Fruit fly (Drosophila melanogaster): Measurements from ENCODE around the gene CG6951.

DNA sequence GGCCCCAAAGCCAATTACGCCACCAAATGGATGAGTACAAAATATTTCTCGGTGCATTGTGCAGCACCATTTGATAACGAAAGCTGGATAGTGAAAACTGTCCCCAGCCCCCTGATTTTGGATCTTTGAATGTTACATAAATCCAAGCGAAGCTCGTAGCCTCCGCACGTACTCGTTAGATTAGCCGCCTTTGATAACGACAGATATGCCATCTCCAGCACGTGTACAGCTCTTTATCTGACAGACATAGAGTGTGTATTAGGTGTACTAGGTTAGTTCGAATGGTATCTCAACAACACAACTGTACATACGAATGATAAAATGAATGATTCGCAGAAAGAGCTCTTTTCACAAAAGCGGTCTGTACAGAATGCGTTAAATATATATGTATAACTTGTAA, 44.7 kb upstream of the CG6951 start:
- TF ChIP-seq pan (optimal IDR thresholded peaks at IDR 0.05) (no peak), psq (optimal IDR thresholded peaks at IDR 0.05) (no peak), Dll (optimal IDR thresholded peaks at IDR 0.05) (no peak), usp (GFP tag; optimal IDR thresholded peaks at IDR 0.05) (no peak), EcR (GFP tag; optimal IDR thresholded peaks at IDR 0.05) (no peak), CG8478 (optimal IDR thresholded peaks at IDR 0.05) (no peak)

All from whole organism.